Worm (Caenorhabditis elegans) whole organism, late embryonic: ENCODE data around the gene Y67H2A.2.

Experiments
- C38D4.7 ChIP-seq: fragments of 200-800 bp; sonication (Bioruptor generic); optimal IDR thresholded peaks from 2 replicates; lab custom pipeline; 2018; ENCODE audit warnings: mild to moderate bottlenecking, missing genetic modification characterization, moderate library complexity, missing compliant biosample characterization
- F13H6.1 ChIP-seq: sonication (generic microtip); optimal IDR thresholded peaks from 2 replicates; lab custom pipeline; 2016; ENCODE audit warnings: missing genetic modification characterization, missing compliant biosample characterization
- K02D7.2 ChIP-seq: sonication (generic microtip); optimal IDR thresholded peaks from 2 replicates; lab custom pipeline; 2017; ENCODE audit warnings: mild to moderate bottlenecking, missing genetic modification characterization, missing compliant biosample characterization
- ama-1 ChIP-seq: fragments of 150-350 bp; optimal IDR thresholded peaks from 2 replicates; lab custom pipeline; 2014
- ceh-18 ChIP-seq: sonication (generic microtip); optimal IDR thresholded peaks from 2 replicates; lab custom pipeline; 2016; ENCODE audit warnings: missing genetic modification characterization, missing compliant biosample characterization
- ceh-9 ChIP-seq: sonication (generic microtip); optimal IDR thresholded peaks from 2 replicates; lab custom pipeline; 2016; ENCODE audit warnings: mild to moderate bottlenecking, missing genetic modification characterization, inconsistent platforms, missing compliant biosample characterization
- nfya-1 ChIP-seq: sonication (generic microtip); optimal IDR thresholded peaks from 2 replicates; lab custom pipeline; 2017; ENCODE audit warnings: missing genetic modification characterization, mild to moderate bottlenecking, missing compliant biosample characterization, antibody characterized with exemption, moderate library complexity
- pqm-1 ChIP-seq: sonication (generic microtip); optimal IDR thresholded peaks from 2 replicates; lab custom pipeline; 2016; ENCODE audit warnings: missing genetic modification characterization, missing compliant biosample characterization
- sox-2 ChIP-seq: fragments of 200-800 bp; sonication (Bioruptor generic); IDR thresholded peaks from 2 replicates; pipeline ENCODE4 v1.3.6; 2022; ENCODE audit warnings: missing genetic modification reagents, missing genetic modification characterization, missing compliant biosample characterization
- zip-5 ChIP-seq: sonication (generic microtip); optimal IDR thresholded peaks from 2 replicates; lab custom pipeline; 2016; ENCODE audit warnings: missing genetic modification characterization, missing compliant biosample characterization

DNA sequence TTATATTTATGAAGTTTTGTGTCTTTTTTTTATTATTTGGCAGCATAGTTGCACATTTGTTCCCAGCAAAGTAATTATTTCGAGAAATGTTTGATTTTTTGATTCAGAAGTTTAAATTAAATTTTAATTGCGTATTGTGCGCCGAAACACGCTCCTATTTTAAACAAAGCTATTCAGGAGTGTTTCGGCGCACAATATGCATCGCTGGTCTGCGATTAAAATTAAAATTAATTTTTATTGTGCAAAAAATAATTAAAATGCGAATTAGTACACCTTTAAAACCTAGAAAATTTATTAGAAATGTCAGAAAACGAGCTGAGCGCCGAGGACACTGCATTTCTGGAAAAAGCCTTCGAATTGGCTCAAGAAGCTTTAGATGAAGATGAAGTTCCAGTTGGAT lies 54.2 kb downstream of the Y67H2A.2 start, which contains the start of gene JC8.4:
- TF ChIP-seq nfya-1 (no peak), F13H6.1 (tag; lab: Kevin White, UChicago) (no peak), ceh-18 (tag; lab: Kevin White, UChicago) (no peak), sox-2 (GFP tag; lab: Robert Waterston, UW) (no peak), zip-5 (tag; lab: Kevin White, UChicago) (no peak), K02D7.2 (tag; lab: Kevin White, UChicago) (no peak), C38D4.7 (GFP tag; lab: Kevin White, UChicago) (no peak), ama-1 (lab: Kevin White, UChicago) (no peak), ceh-9 (tag; lab: Kevin White, UChicago) (no peak), pqm-1 (tag; lab: Kevin White, UChicago) (no peak)
